Fruit fly (Drosophila melanogaster) whole organism: ENCODE measurements around the gene CG31140.

Source experiments
- CG8478 ChIP-seq: fragments of >200 bp; optimal IDR thresholded peaks from 2 replicates; lab custom pipeline; 2018; ENCODE audit warnings: inconsistent platforms
- Dll ChIP-seq: fragments of >200 bp; optimal IDR thresholded peaks from 2 replicates; lab custom pipeline; 2017
- EcR ChIP-seq, 2 experiments: fragments of >200 bp; optimal IDR thresholded peaks; 2 replicates each; lab custom pipeline; 2017; ENCODE audit warnings: missing biosample characterization in 2 of 2, missing genetic modification characterization in 2 of 2, missing genetic modification reagents in 2 of 2
- pan ChIP-seq: fragments of >200 bp; optimal IDR thresholded peaks from 2 replicates; lab custom pipeline; 2017
- psq ChIP-seq: fragments of >200 bp; optimal IDR thresholded peaks from 2 replicates; lab custom pipeline; 2017
- usp ChIP-seq: fragments of >200 bp; optimal IDR thresholded peaks from 2 replicates; lab custom pipeline; 2017; ENCODE audit warnings: missing biosample characterization, missing genetic modification characterization, mixed read lengths

dm6 chr3R:24015939-24016913 is 53.2 kb downstream of the CG31140 start:
- no peak for TF ChIP-seq psq (lab: Kevin White, UChicago)
- peak in 1 of 2 experiments; percentile 55 for TF ChIP-seq EcR (GFP tag; optimal IDR thresholded peaks at IDR 0.05; lab: Kevin White, UChicago)
- TF ChIP-seq pan (lab: Kevin White, UChicago) = no peak
- no peak for TF ChIP-seq usp (GFP tag; lab: Kevin White, UChicago)
- TF ChIP-seq CG8478 (lab: Kevin White, UChicago) = no peak
- no peak for TF ChIP-seq Dll (lab: Kevin White, UChicago)
